Fruit fly (Drosophila melanogaster): ENCODE measurements around the gene CG13999.

Gene CG13999

dm6 chr2L:5979957-5980861 lies 23.9 kb upstream of the CG13999 start (continued):
- TF ChIP-seq Abd-B (GFP tag; optimal IDR thresholded peaks at IDR 0.05) = no peak
- TF ChIP-seq trh (GFP tag; optimal IDR thresholded peaks at IDR 0.05) = no peak
- no peak for TF ChIP-seq jing (GFP tag; optimal IDR thresholded peaks at IDR 0.05)
- no peak for TF ChIP-seq ara (GFP tag; IDR thresholded peaks at IDR 0.05)
- peak; percentile 27 for TF ChIP-seq CG7839 (tag; optimal IDR thresholded peaks at IDR 0.05)
- TF ChIP-seq CG16863 (GFP tag; optimal IDR thresholded peaks at IDR 0.05) = no peak
- TF ChIP-seq sqz (GFP tag; optimal IDR thresholded peaks at IDR 0.05) = peak; percentile 6
- TF ChIP-seq CG12071 (GFP tag; optimal IDR thresholded peaks at IDR 0.05) = peak; percentile 68
- no peak for TF ChIP-seq CG4404 (GFP tag; IDR thresholded peaks at IDR 0.05)
- TF ChIP-seq org-1 (GFP tag; optimal IDR thresholded peaks at IDR 0.05) = no peak
- peak; percentile 12 for TF ChIP-seq CG8359 (GFP tag; optimal IDR thresholded peaks at IDR 0.05; ENCODE audit: borderline replicate concordance)
- TF ChIP-seq CG8765 (GFP tag; IDR thresholded peaks at IDR 0.05) = no peak
- TF ChIP-seq sens-2 (GFP tag; IDR thresholded peaks at IDR 0.05) = no peak
- peak; percentile 4 for TF ChIP-seq grn (GFP tag; optimal IDR thresholded peaks at IDR 0.05)
- no peak for TF ChIP-seq CG1792 (GFP tag; optimal IDR thresholded peaks at IDR 0.05)
- TF ChIP-seq CG9797 (GFP tag; optimal IDR thresholded peaks at IDR 0.05) = no peak
- no peak for TF ChIP-seq gem (tag; optimal IDR thresholded peaks at IDR 0.05)
- TF ChIP-seq CG3407 (GFP tag; optimal IDR thresholded peaks at IDR 0.05) = no peak
- TF ChIP-seq Bgb (GFP tag; IDR thresholded peaks at IDR 0.05; ENCODE audit: partially characterized antibody) = no peak
- no peak for TF ChIP-seq CG18619 (GFP tag; optimal IDR thresholded peaks at IDR 0.05)
- no peak for TF ChIP-seq dati (GFP tag; IDR thresholded peaks at IDR 0.05)
- TF ChIP-seq CG14014 (GFP tag; IDR thresholded peaks at IDR 0.05) = no peak
- no peak for TF ChIP-seq Chrac-16 (GFP tag; optimal IDR thresholded peaks at IDR 0.05)
- no peak for TF ChIP-seq CG9437 (GFP tag; optimal IDR thresholded peaks at IDR 0.05)
- TF ChIP-seq onecut (GFP tag; IDR thresholded peaks at IDR 0.05) = peak; percentile 8; the same call in 1 of the 2 replicates
- TF ChIP-seq D19A (tag; optimal IDR thresholded peaks at IDR 0.05) = peak; percentile 19
- TF ChIP-seq inv (GFP tag; IDR thresholded peaks at IDR 0.05; ENCODE audit: partially characterized antibody) = no peak
- TF ChIP-seq CG3847 (GFP tag; IDR thresholded peaks at IDR 0.05) = no peak
- peak; percentile 67 for TF ChIP-seq CG18599 (GFP tag; optimal IDR thresholded peaks at IDR 0.05)
- TF ChIP-seq CG33557 (GFP tag; optimal IDR thresholded peaks at IDR 0.05) = peak; percentile 32
- TF ChIP-seq CG5245 (GFP tag; optimal IDR thresholded peaks at IDR 0.05) = no peak
- peak; percentile 58 for TF ChIP-seq ftz-f1 (GFP tag; optimal IDR thresholded peaks at IDR 0.05)
- no peak for TF ChIP-seq Xbp1 (GFP tag; optimal IDR thresholded peaks at IDR 0.05)
- TF ChIP-seq CG10274 (GFP tag; optimal IDR thresholded peaks at IDR 0.05) = no peak
- TF ChIP-seq NfI (GFP tag; optimal IDR thresholded peaks at IDR 0.05) = peak; percentile 4
- TF ChIP-seq stwl (tag; optimal IDR thresholded peaks at IDR 0.05) = no peak
- TF ChIP-seq BtbVII (GFP tag; optimal IDR thresholded peaks at IDR 0.05) = peak; percentile 73
- peak; percentile 64 for TF ChIP-seq CG12299 (tag; optimal IDR thresholded peaks at IDR 0.05)
- peak; percentile 57 for TF ChIP-seq odd (GFP tag; optimal IDR thresholded peaks at IDR 0.05)
- no peak for TF ChIP-seq fd64A (GFP tag; optimal IDR thresholded peaks at IDR 0.05)
- peak; percentile 64 for TF ChIP-seq CG6813 (GFP tag; optimal IDR thresholded peaks at IDR 0.05)
- TF ChIP-seq CG17385 (GFP tag; optimal IDR thresholded peaks at IDR 0.05) = peak; percentile 58
- no peak for TF ChIP-seq CG1529 (GFP tag; optimal IDR thresholded peaks at IDR 0.05)
- no peak for TF ChIP-seq CG30431 (GFP tag; optimal IDR thresholded peaks at IDR 0.05)
- no peak for TF ChIP-seq CG17802 (tag; optimal IDR thresholded peaks at IDR 0.05)
- TF ChIP-seq sc (optimal IDR thresholded peaks at IDR 0.05) = no peak
- TF ChIP-seq sc (GFP tag; optimal IDR thresholded peaks at IDR 0.05) = no peak
- no peak for TF ChIP-seq CG17612 (GFP tag; IDR thresholded peaks at IDR 0.05)
- TF ChIP-seq CG3163 (GFP tag; optimal IDR thresholded peaks at IDR 0.05) = peak; percentile 56
